Fruit fly (Drosophila melanogaster) whole organism, embryonic: ENCODE results near the gene CG43322.

ENCODE experiments used
- Blimp-1 ChIP-seq: fragments of 200-800 bp; sonication (Bioruptor generic); optimal IDR thresholded peaks from 3 replicates; lab custom pipeline; 2018; ENCODE audit warnings: missing biosample characterization, missing genetic modification characterization, mild to moderate bottlenecking, moderate library complexity, missing genetic modification reagents
- CG10147 ChIP-seq: fragments of 200-800 bp; sonication (Bioruptor generic); optimal IDR thresholded peaks from 2 replicates; lab custom pipeline; 2019; ENCODE audit warnings: missing biosample characterization, mild to moderate bottlenecking, missing genetic modification characterization, moderate library complexity
- CG1024 ChIP-seq: fragments of 200-800 bp; sonication (Bioruptor generic); IDR thresholded peaks from 2 replicates; pipeline ENCODE4 v1.3.6; 2022; ENCODE audit warnings: missing biosample characterization, missing genetic modification characterization
- CG10543 ChIP-seq: fragments of 200-800 bp; sonication (Bioruptor generic); optimal IDR thresholded peaks from 3 replicates; lab custom pipeline; 2017; ENCODE audit warnings: missing biosample characterization, mild to moderate bottlenecking, missing genetic modification characterization, moderate library complexity
- CG11247 ChIP-seq: fragments of 200-800 bp; sonication (Bioruptor generic); IDR thresholded peaks from 2 replicates; pipeline ENCODE4 v1.3.6; 2022; ENCODE audit warnings: missing biosample characterization, missing genetic modification characterization
- CG12071 ChIP-seq: fragments of 200-800 bp; sonication (Bioruptor generic); optimal IDR thresholded peaks from 3 replicates; lab custom pipeline; 2018; ENCODE audit warnings: missing biosample characterization, mild to moderate bottlenecking, missing genetic modification characterization
- CG12942 ChIP-seq: fragments of 200-800 bp; sonication (Bioruptor generic); optimal IDR thresholded peaks from 3 replicates; lab custom pipeline; 2016; ENCODE audit warnings: missing biosample characterization, missing genetic modification characterization
- CG13894 ChIP-seq: fragments of 200-800 bp; sonication (Bioruptor generic); optimal IDR thresholded peaks from 3 replicates; lab custom pipeline; 2018; ENCODE audit warnings: missing biosample characterization, mild to moderate bottlenecking, missing genetic modification characterization, moderate library complexity
- CG14860 ChIP-seq: fragments of 200-800 bp; sonication (Bioruptor generic); IDR thresholded peaks from 3 replicates; pipeline ENCODE4 v1.3.6; 2022; ENCODE audit warnings: missing biosample characterization, missing genetic modification characterization; ENCODE audit not compliant: partially characterized antibody
- CG17186 ChIP-seq: fragments of 200-800 bp; sonication (Bioruptor generic); optimal IDR thresholded peaks from 3 replicates; lab custom pipeline; 2017; ENCODE audit warnings: missing biosample characterization, missing genetic modification reagents, missing genetic modification characterization
- CG17328 ChIP-seq: fragments of 200-800 bp; sonication (Bioruptor generic); IDR thresholded peaks from 2 replicates; pipeline ENCODE4 v1.3.6; 2022; ENCODE audit warnings: missing biosample characterization, missing genetic modification characterization
- CG18619 ChIP-seq: fragments of 200-800 bp; sonication (Bioruptor generic); optimal IDR thresholded peaks from 3 replicates; lab custom pipeline; 2017; ENCODE audit warnings: missing biosample characterization, mild to moderate bottlenecking, missing genetic modification characterization
- CG3065 ChIP-seq: fragments of 200-800 bp; sonication (Bioruptor generic); optimal IDR thresholded peaks from 2 replicates; lab custom pipeline; 2016; ENCODE audit warnings: missing biosample characterization, missing genetic modification characterization
- CG3163 ChIP-seq: fragments of 200-800 bp; sonication (Bioruptor generic); optimal IDR thresholded peaks from 3 replicates; lab custom pipeline; 2016; ENCODE audit warnings: missing biosample characterization, missing genetic modification characterization
- CG32767 ChIP-seq: fragments of 200-800 bp; sonication (Bioruptor generic); IDR thresholded peaks from 2 replicates; pipeline ENCODE4 v1.3.6; 2022; ENCODE audit warnings: missing biosample characterization, missing genetic modification characterization
- CG33213 ChIP-seq: fragments of 200-800 bp; sonication (Bioruptor generic); optimal IDR thresholded peaks from 3 replicates; lab custom pipeline; 2016; ENCODE audit warnings: missing biosample characterization, missing genetic modification characterization
- CG4404 ChIP-seq: fragments of 200-800 bp; sonication (Bioruptor generic); IDR thresholded peaks from 2 replicates; pipeline ENCODE4 v1.3.6; 2022; ENCODE audit warnings: missing biosample characterization, missing genetic modification characterization
- CG4617 ChIP-seq: fragments of 200-800 bp; sonication (Bioruptor generic); optimal IDR thresholded peaks from 3 replicates; lab custom pipeline; 2016; ENCODE audit warnings: missing biosample characterization, missing genetic modification characterization, borderline replicate concordance
- CHES-1-like ChIP-seq: fragments of 200-800 bp; sonication (Bioruptor generic); optimal IDR thresholded peaks from 2 replicates; lab custom pipeline; 2016; ENCODE audit warnings: missing biosample characterization, missing genetic modification characterization
- Drgx ChIP-seq: fragments of 200-800 bp; sonication (Bioruptor generic); IDR thresholded peaks from 2 replicates; pipeline ENCODE4 v1.3.6; 2022; ENCODE audit warnings: missing biosample characterization, missing genetic modification characterization
- H2.0 ChIP-seq: fragments of 200-800 bp; sonication (Bioruptor generic); IDR thresholded peaks from 2 replicates; pipeline ENCODE4 v1.3.6; 2022; ENCODE audit warnings: missing biosample characterization, missing genetic modification characterization
- Kr ChIP-seq: fragments of 200-800 bp; sonication (Bioruptor generic); optimal IDR thresholded peaks from 2 replicates; lab custom pipeline; 2017; ENCODE audit warnings: missing biosample characterization, mild to moderate bottlenecking, missing genetic modification characterization
- MBD-R2 ChIP-seq: fragments of 200-800 bp; sonication (Bioruptor generic); IDR thresholded peaks from 2 replicates; pipeline ENCODE4 v1.3.6; 2022; ENCODE audit warnings: missing biosample characterization, missing genetic modification characterization
- MTF-1 ChIP-seq: fragments of 200-800 bp; sonication (Bioruptor generic); optimal IDR thresholded peaks from 2 replicates; lab custom pipeline; 2018; ENCODE audit warnings: missing biosample characterization, mild to moderate bottlenecking, missing genetic modification characterization, borderline replicate concordance
- Mrtf ChIP-seq: fragments of 200-800 bp; sonication (Bioruptor generic); IDR thresholded peaks from 3 replicates; pipeline ENCODE4 v1.3.6; 2022; ENCODE audit warnings: missing biosample characterization, missing genetic modification characterization
- Oli ChIP-seq: fragments of 200-800 bp; sonication (Bioruptor generic); optimal IDR thresholded peaks from 2 replicates; lab custom pipeline; 2018; ENCODE audit warnings: missing biosample characterization, mild to moderate bottlenecking, missing genetic modification characterization, moderate library complexity
- Rfx ChIP-seq: fragments of 200-800 bp; sonication (Bioruptor generic); IDR thresholded peaks from 2 replicates; pipeline ENCODE4 v1.3.6; 2022; ENCODE audit warnings: missing biosample characterization, missing genetic modification characterization
- Trl ChIP-seq, 3 experiments: fragments of >200 bp in 2 of 3; fragments of 200-800 bp in 1 of 3; sonication (Bioruptor generic) in 1 of 3; optimal IDR thresholded peaks; 2 replicates in 1 of 3; 3 replicates in 2 of 3; lab custom pipeline; 2016 to 2017; ENCODE audit warnings: missing biosample characterization in 1 of 3, missing genetic modification characterization in 1 of 3
- Xbp1 ChIP-seq: fragments of 200-800 bp; sonication (Bioruptor generic); optimal IDR thresholded peaks from 3 replicates; lab custom pipeline; 2016; ENCODE audit warnings: missing biosample characterization, mild to moderate bottlenecking, missing genetic modification characterization
- Xrp1 ChIP-seq: fragments of 200-800 bp; sonication (Bioruptor generic); IDR thresholded peaks from 2 replicates; pipeline ENCODE4 v1.3.6; 2022; ENCODE audit warnings: missing biosample characterization, missing genetic modification characterization
- aop ChIP-seq: fragments of 200-800 bp; sonication (Bioruptor generic); IDR thresholded peaks from 2 replicates; pipeline ENCODE4 v1.3.6; 2022; ENCODE audit warnings: missing biosample characterization, missing genetic modification characterization
- ato ChIP-seq: fragments of 200-800 bp; sonication (Bioruptor generic); IDR thresholded peaks from 2 replicates; pipeline ENCODE4 v1.3.6; 2022; ENCODE audit warnings: missing biosample characterization, missing genetic modification characterization; ENCODE audit not compliant: partially characterized antibody
- bigmax ChIP-seq: fragments of 200-800 bp; sonication (Bioruptor generic); optimal IDR thresholded peaks from 2 replicates; lab custom pipeline; 2018; ENCODE audit warnings: missing biosample characterization, mild to moderate bottlenecking, missing genetic modification characterization
- bsh ChIP-seq, 2 experiments: fragments of 200-800 bp; sonication (Bioruptor generic); optimal IDR thresholded peaks; 2 replicates each; lab custom pipeline; 2017 to 2018; ENCODE audit warnings: mild to moderate bottlenecking in 2 of 2, missing biosample characterization in 2 of 2, missing genetic modification characterization in 2 of 2, moderate library complexity in 1 of 2
- btn ChIP-seq: fragments of 200-800 bp; sonication (Bioruptor generic); optimal IDR thresholded peaks from 2 replicates; lab custom pipeline; 2016; ENCODE audit warnings: missing biosample characterization, missing genetic modification characterization
- dm ChIP-seq: fragments of 200-800 bp; sonication (Bioruptor generic); optimal IDR thresholded peaks from 3 replicates; lab custom pipeline; 2016; ENCODE audit warnings: missing biosample characterization, missing genetic modification characterization
- esg ChIP-seq: fragments of 200-800 bp; sonication (Bioruptor generic); conservative IDR thresholded peaks from 2 replicates; pipeline ENCODE4 v1.3.6; 2022; ENCODE audit warnings: missing biosample characterization, missing genetic modification characterization
- gcm ChIP-seq: fragments of 200-800 bp; sonication (Bioruptor generic); optimal IDR thresholded peaks from 2 replicates; lab custom pipeline; 2019; ENCODE audit warnings: missing biosample characterization, mild to moderate bottlenecking, missing genetic modification characterization, moderate library complexity
- grau ChIP-seq: fragments of 200-800 bp; optimal IDR thresholded peaks from 3 replicates; lab custom pipeline; 2019; ENCODE audit warnings: missing biosample characterization, mild to moderate bottlenecking, missing genetic modification characterization, moderate library complexity
- gro ChIP-seq: fragments of 200-800 bp; sonication (Bioruptor generic); optimal IDR thresholded peaks from 2 replicates; lab custom pipeline; 2016; ENCODE audit warnings: missing biosample characterization, missing genetic modification characterization
- hkb ChIP-seq, 2 experiments: fragments of 200-800 bp in 1 of 2; fragments of >200 bp in 1 of 2; sonication (Bioruptor generic) in 1 of 2; IDR thresholded peaks in 1 of 2; optimal IDR thresholded peaks in 1 of 2; 2 replicates each; pipeline versions ENCODE4 v1.3.6 to Lab custom; 2017 to 2022; ENCODE audit warnings: missing biosample characterization in 1 of 2, missing genetic modification characterization in 1 of 2
- inv ChIP-seq: fragments of 200-800 bp; sonication (Bioruptor generic); IDR thresholded peaks from 2 replicates; pipeline ENCODE4 v1.3.6; 2022; ENCODE audit warnings: missing biosample characterization, missing genetic modification characterization; ENCODE audit not compliant: partially characterized antibody
- kay ChIP-seq: fragments of 200-800 bp; sonication (Bioruptor generic); optimal IDR thresholded peaks from 2 replicates; lab custom pipeline; 2016; ENCODE audit warnings: missing biosample characterization, missing genetic modification characterization
- lilli ChIP-seq: fragments of 200-800 bp; sonication (Bioruptor generic); optimal IDR thresholded peaks from 3 replicates; lab custom pipeline; 2016; ENCODE audit warnings: missing biosample characterization, missing genetic modification characterization
- pb ChIP-seq: fragments of 200-800 bp; sonication (Bioruptor generic); optimal IDR thresholded peaks from 3 replicates; lab custom pipeline; 2016; ENCODE audit warnings: missing biosample characterization, missing genetic modification characterization
- prd ChIP-seq, 3 experiments: fragments of >200 bp in 2 of 3; fragments of 200-800 bp in 1 of 3; sonication (Bioruptor generic) in 1 of 3; optimal IDR thresholded peaks in 2 of 3; IDR thresholded peaks in 1 of 3; 2 replicates in 2 of 3; 3 replicates in 1 of 3; pipeline versions ENCODE4 v1.3.6 to Lab custom; 2017 to 2022; ENCODE audit warnings: missing biosample characterization in 1 of 3, missing genetic modification characterization in 1 of 3
- row ChIP-seq: fragments of 200-800 bp; sonication (Bioruptor generic); IDR thresholded peaks from 3 replicates; pipeline ENCODE4 v1.3.6; 2022; ENCODE audit warnings: missing biosample characterization, missing genetic modification characterization
- sug ChIP-seq: fragments of 200-800 bp; optimal IDR thresholded peaks from 2 replicates; lab custom pipeline; 2019; ENCODE audit warnings: missing biosample characterization, mild to moderate bottlenecking, missing genetic modification characterization, moderate library complexity
- unpg ChIP-seq: fragments of 200-800 bp; sonication (Bioruptor generic); optimal IDR thresholded peaks from 3 replicates; lab custom pipeline; 2018; ENCODE audit warnings: missing biosample characterization, mild to moderate bottlenecking, missing genetic modification characterization, moderate library complexity

CG43322 gene

DNA sequence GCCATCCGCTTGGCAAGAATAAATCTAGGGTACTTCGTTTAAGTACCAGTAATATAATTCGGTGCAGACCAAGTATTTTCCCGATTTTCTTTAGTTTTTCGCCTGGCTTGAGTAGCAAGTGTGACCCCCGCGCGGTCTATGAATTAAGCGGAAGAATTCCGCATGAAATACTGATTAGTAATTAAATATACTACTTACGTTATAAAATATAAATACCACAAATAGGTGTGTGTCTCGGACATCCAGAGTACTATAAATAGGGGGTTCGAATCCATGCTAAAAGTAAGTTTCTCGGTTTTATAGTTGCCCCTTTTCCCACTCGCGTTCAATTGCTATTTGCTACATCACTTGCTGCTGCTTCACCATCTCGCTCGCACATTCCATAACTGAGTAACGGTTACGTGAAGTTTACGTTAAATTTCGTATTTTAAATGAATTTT, 41.6 kb upstream of the CG43322 start, which contains the start of gene snRNP-U1-70K (continued):
- TF ChIP-seq CG18619 (GFP tag; lab: Kevin White, UChicago) (no peak), gcm (GFP tag; lab: Kevin White, UChicago) (no peak), prd (optimal IDR thresholded peaks at IDR 0.05; lab: Kevin White, UChicago) (no peak), prd (GFP tag; IDR thresholded peaks at IDR 0.05; lab: Robert Waterston, UW) (no peak), CG17186 (GFP tag; lab: Kevin White, UChicago) (peak; percentile 1), CG13894 (tag; lab: Kevin White, UChicago) (no peak), CG10147 (GFP tag; lab: Kevin White, UChicago) (no peak), esg (GFP tag; lab: Robert Waterston, UW) (no peak), inv (GFP tag; lab: Robert Waterston, UW) (no peak), sug (tag; lab: Kevin White, UChicago) (no peak), CG3163 (GFP tag; lab: Kevin White, UChicago) (no peak), Kr (GFP tag; lab: Kevin White, UChicago) (no peak), row (GFP tag; lab: Robert Waterston, UW) (peak; percentile 42; the same call in 2 of the 3 replicates), aop (no peak), CG1024 (no peak), ato (GFP tag; lab: Robert Waterston, UW) (no peak), Mrtf (GFP tag; lab: Robert Waterston, UW) (no peak), Trl (optimal IDR thresholded peaks at IDR 0.05; lab: Kevin White, UChicago) (no peak), Trl (GFP tag; optimal IDR thresholded peaks at IDR 0.05; lab: Kevin White, UChicago) (no peak), MTF-1 (GFP tag; lab: Kevin White, UChicago) (no peak), CG4404 (no peak), CG33213 (peak; percentile 40), MBD-R2 (GFP tag; lab: Robert Waterston, UW) (no peak; the same call in 1 of the 2 replicates), CG10543 (no peak), bigmax (GFP tag; lab: Kevin White, UChicago) (peak; percentile 98), CHES-1-like (GFP tag; lab: Kevin White, UChicago) (no peak), btn (GFP tag; lab: Kevin White, UChicago) (no peak), kay (GFP tag; lab: Kevin White, UChicago) (no peak), pb (no peak), CG4617 (GFP tag; lab: Kevin White, UChicago) (peak; percentile 88), lilli (GFP tag; lab: Kevin White, UChicago) (peak; percentile 40), CG32767 (GFP tag; lab: Robert Waterston, UW) (no peak), Oli (tag; lab: Kevin White, UChicago) (no peak)

DNA sequence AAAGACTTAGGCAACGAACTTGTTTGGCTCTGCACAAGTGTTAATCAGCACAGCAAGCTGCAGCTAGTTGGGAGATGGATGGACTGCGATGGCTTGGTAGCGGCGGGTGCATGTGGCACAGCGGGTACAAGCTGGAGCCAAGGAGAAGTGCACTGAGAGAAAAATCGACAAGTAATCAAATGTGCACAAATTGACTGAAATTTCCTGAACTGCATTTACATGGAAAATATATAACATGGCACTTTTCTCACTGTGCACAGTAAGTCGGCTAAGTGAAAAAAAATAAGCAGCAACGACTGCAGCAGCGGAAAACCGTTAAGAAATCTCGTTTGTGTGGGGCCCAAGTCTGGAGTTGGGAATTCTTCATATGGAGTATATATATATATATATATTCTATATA, 22.1 kb upstream of the CG43322 start:
- TF ChIP-seq CG12942 (GFP tag; lab: Kevin White, UChicago) = no peak
- no peak for TF ChIP-seq CG18619 (GFP tag; lab: Kevin White, UChicago)
- no peak for TF ChIP-seq CG14860 (GFP tag; lab: Robert Waterston, UW)
- TF ChIP-seq grau (tag; lab: Kevin White, UChicago) = no peak
- 0 out of 2 replicates have a peak, but pooled peaks have one; percentile 56 for TF ChIP-seq CG11247 (GFP tag; lab: Robert Waterston, UW)
- no peak for TF ChIP-seq CG3065
- peak; percentile 4 for TF ChIP-seq unpg (GFP tag; lab: Kevin White, UChicago)
- TF ChIP-seq Rfx = no peak
- peak; percentile 2 for TF ChIP-seq Blimp-1 (GFP tag; lab: Kevin White, UChicago)
- 0 out of 2 replicates have a peak, but pooled peaks have one; percentile 6 for TF ChIP-seq H2.0
- TF ChIP-seq Drgx (GFP tag; lab: Robert Waterston, UW) = peak; percentile 78
- peak in 1 of 2 experiments; percentile 56 for TF ChIP-seq bsh (GFP tag; optimal IDR thresholded peaks at IDR 0.05; lab: Kevin White, UChicago)
- TF ChIP-seq Xrp1 = peak; percentile 32; the same call in 1 of the 2 replicates
- TF ChIP-seq Oli (tag; lab: Kevin White, UChicago) = no peak
- TF ChIP-seq Xbp1 (GFP tag; lab: Kevin White, UChicago) = peak; percentile 27
- TF ChIP-seq CG17328 (GFP tag; lab: Robert Waterston, UW) = peak; percentile 6; the same call in 1 of the 2 replicates
- no peak for TF ChIP-seq CG12071 (GFP tag; lab: Kevin White, UChicago)
- TF ChIP-seq gro (GFP tag; lab: Kevin White, UChicago) = no peak
- no peak for TF ChIP-seq hkb (optimal IDR thresholded peaks at IDR 0.05; lab: Kevin White, UChicago)
- 0 out of 2 replicates have a peak, but pooled peaks have one; percentile 16 for TF ChIP-seq hkb (GFP tag; IDR thresholded peaks at IDR 0.05; lab: Robert Waterston, UW)
- no peak for TF ChIP-seq dm (GFP tag; lab: Kevin White, UChicago)
